Worm (Caenorhabditis elegans): ENCODE data around the gene R07E5.7.
A peak's percentile ranks its signal among the peaks of the same experiment; 100 is the strongest.

The R07E5.7 gene

ce11 chrIII:4414041-4414440 lies 4.9 kb downstream of the R07E5.7 start (continued):
- peak; percentile 67 for TF ChIP-seq mes-2 (tag; optimal IDR thresholded peaks at IDR 0.05; ENCODE audit: poor library complexity, severe bottlenecking)
- peak; percentile 58 for TF ChIP-seq nhr-102 (tag; optimal IDR thresholded peaks at IDR 0.05)
- 0 out of 2 replicates have a peak, but pooled peaks have one; percentile 16 for TF ChIP-seq daf-8 (GFP tag; IDR thresholded peaks at IDR 0.05)
- peak; percentile 65 for TF ChIP-seq rbr-2 (tag; optimal IDR thresholded peaks at IDR 0.05)
- TF ChIP-seq ztf-7 (tag; optimal IDR thresholded peaks at IDR 0.05): peak; percentile 47
- peak; percentile 46; the same call in 1 of the 2 replicates for TF ChIP-seq lin-1 (GFP tag; IDR thresholded peaks at IDR 0.05)
- peak; percentile 90 for TF ChIP-seq snpc-4 (tag; optimal IDR thresholded peaks at IDR 0.05)
- peak; percentile 30; the same call in 1 of the 2 replicates for TF ChIP-seq dmd-9 (GFP tag; IDR thresholded peaks at IDR 0.05)
- TF ChIP-seq ctbp-1 (GFP tag; IDR thresholded peaks at IDR 0.05): peak; percentile 75
- peak; percentile 46 for TF ChIP-seq dve-1 (tag; optimal IDR thresholded peaks at IDR 0.05; ENCODE audit: insufficient read depth)
- TF ChIP-seq nhr-48 (tag; optimal IDR thresholded peaks at IDR 0.05): peak; percentile 38
- TF ChIP-seq F26F4.8 (GFP tag; conservative IDR thresholded peaks at IDR 0.05): 0 out of 2 replicates have a peak, but pooled peaks have one; percentile 60
- peak; percentile 74; the same call in 1 of the 2 replicates for TF ChIP-seq zfp-3 (GFP tag; conservative IDR thresholded peaks at IDR 0.05)
- peak; percentile 71; the same call in 1 of the 2 replicates for TF ChIP-seq F44E2.7 (GFP tag; IDR thresholded peaks at IDR 0.05)
- peak; percentile 83 for TF ChIP-seq aha-1 (tag)
- TF ChIP-seq lim-7 (GFP tag; IDR thresholded peaks at IDR 0.05): peak; percentile 73
- TF ChIP-seq duxl-1 (tag; optimal IDR thresholded peaks at IDR 0.05; ENCODE audit: poor library complexity): peak; percentile 67
- peak; percentile 62 for TF ChIP-seq arid-1 (GFP tag; conservative IDR thresholded peaks at IDR 0.05)
- peak; percentile 80 for TF ChIP-seq lin-38 (GFP tag; IDR thresholded peaks at IDR 0.05)
- TF ChIP-seq D1046.2 (GFP tag; IDR thresholded peaks at IDR 0.05): peak; percentile 63; the same call in 1 of the 2 replicates
- peak in 1 of 2 experiments; percentile 13 for TF ChIP-seq daf-16 (GFP tag; optimal IDR thresholded peaks at IDR 0.05)
- peak; percentile 7 for TF ChIP-seq daf-16 (tag; optimal IDR thresholded peaks at IDR 0.05)
- 0 out of 2 replicates have a peak, but pooled peaks have one; percentile 7 for TF ChIP-seq nhr-42 (GFP tag; IDR thresholded peaks at IDR 0.05)

- TF ChIP-seq mdt-29 (GFP tag; IDR thresholded peaks at IDR 0.05) (no peak), pqm-1 (tag; optimal IDR thresholded peaks at IDR 0.05) (peak; percentile 77), spr-1 (tag; optimal IDR thresholded peaks at IDR 0.05) (no peak), ces-1 (GFP tag; optimal IDR thresholded peaks at IDR 0.05) (no peak), gei-8 (GFP tag; optimal IDR thresholded peaks at IDR 0.05) (no peak), hif-1 (tag; optimal IDR thresholded peaks at IDR 0.05) (no peak), mep-1 (tag; optimal IDR thresholded peaks at IDR 0.05) (no peak), ZK546.5 (tag; optimal IDR thresholded peaks at IDR 0.05) (no peak), hlh-11 (tag; optimal IDR thresholded peaks at IDR 0.05) (peak; percentile 50), hlh-30 (tag; optimal IDR thresholded peaks at IDR 0.05; ENCODE audit: insufficient read depth) (no peak), ctbp-1 (GFP tag; IDR thresholded peaks at IDR 0.05) (no peak), daf-12 (tag; optimal IDR thresholded peaks at IDR 0.05) (no peak), nhr-28 (tag; optimal IDR thresholded peaks at IDR 0.05) (peak; percentile 61), dmd-6 (GFP tag; IDR thresholded peaks at IDR 0.05) (peak; percentile 72), mdl-1 (tag; optimal IDR thresholded peaks at IDR 0.05) (peak in 1 of 2 experiments; percentile 42), aha-1 (tag) (no peak), nhr-42 (GFP tag; IDR thresholded peaks at IDR 0.05) (no peak), F49E8.2 (tag; optimal IDR thresholded peaks at IDR 0.05; ENCODE audit: borderline replicate concordance) (no peak), lsy-2 (tag; optimal IDR thresholded peaks at IDR 0.05) (no peak), madf-5 (GFP tag; IDR thresholded peaks at IDR 0.05) (no peak), madf-9 (GFP tag; conservative IDR thresholded peaks at IDR 0.05) (no peak), pha-4 (GFP tag; IDR thresholded peaks at IDR 0.05) (no peak), pha-4 (tag; optimal IDR thresholded peaks at IDR 0.05) (no peak), daf-16 (GFP tag; optimal IDR thresholded peaks at IDR 0.05) (no peak), daf-16 (tag; optimal IDR thresholded peaks at IDR 0.05) (peak; percentile 85), nhr-41 (GFP tag; IDR thresholded peaks at IDR 0.05) (no peak), fkh-10 (GFP tag; optimal IDR thresholded peaks at IDR 0.05) (no peak), F10B5.3 (tag; optimal IDR thresholded peaks at IDR 0.05) (no peak), lim-7 (GFP tag; IDR thresholded peaks at IDR 0.05) (no peak), nhr-77 (tag; optimal IDR thresholded peaks at IDR 0.05) (peak; percentile 75), dve-1 (tag; optimal IDR thresholded peaks at IDR 0.05; ENCODE audit: insufficient read depth) (peak; percentile 68)
These were observed 5.9 kb downstream of the R07E5.7 start, which contains the start of gene mpc-1 for ce11 chrIII:4413099-4413498. TSS of gene mpc-1 (plus strand) at chrIII:4413457.
